Worm (Caenorhabditis elegans) whole organism, young adult: ENCODE data around the gene C47D12.2.

Experiments used
- B0019.2 ChIP-seq: fragments of 200-800 bp; sonication (Bioruptor generic); conservative IDR thresholded peaks from 2 replicates; pipeline ENCODE4 v1.3.6; 2022; ENCODE audit warnings: missing genetic modification reagents, missing genetic modification characterization, missing compliant biosample characterization
- B0035.1 ChIP-seq: sonication (generic microtip); optimal IDR thresholded peaks from 2 replicates; lab custom pipeline; 2016; ENCODE audit warnings: missing genetic modification characterization, mild to moderate bottlenecking, missing compliant biosample characterization, missing genotype, missing genetic modification reagents
- B0336.3 ChIP-seq: fragments of 200-800 bp; sonication (Bioruptor generic); IDR thresholded peaks from 2 replicates; pipeline ENCODE4 v1.3.6; 2022; ENCODE audit warnings: missing genetic modification characterization, missing compliant biosample characterization
- F10E7.11 ChIP-seq: sonication (generic microtip); optimal IDR thresholded peaks from 2 replicates; lab custom pipeline; 2017; ENCODE audit warnings: mild to moderate bottlenecking, missing genetic modification characterization, moderate library complexity, missing compliant biosample characterization
- F33H1.4 ChIP-seq: fragments of 200-800 bp; sonication (Bioruptor generic); IDR thresholded peaks from 2 replicates; pipeline ENCODE4 v1.3.6; 2022; ENCODE audit warnings: missing genetic modification reagents, missing genetic modification characterization, missing compliant biosample characterization
- F57A8.1 ChIP-seq: fragments of 200-800 bp; sonication (Bioruptor generic); optimal IDR thresholded peaks from 2 replicates; lab custom pipeline; 2018; ENCODE audit warnings: mild to moderate bottlenecking, missing genetic modification characterization, moderate library complexity, missing compliant biosample characterization
- F57C9.4 ChIP-seq: sonication (generic microtip); optimal IDR thresholded peaks from 2 replicates; lab custom pipeline; 2017; ENCODE audit warnings: mild to moderate bottlenecking, missing genetic modification characterization, missing compliant biosample characterization
- T07F8.4 ChIP-seq: sonication (generic microtip); optimal IDR thresholded peaks from 2 replicates; lab custom pipeline; 2016; ENCODE audit warnings: mild to moderate bottlenecking, missing genetic modification characterization, moderate library complexity, missing compliant biosample characterization
- atf-7 ChIP-seq: sonication (generic microtip); optimal IDR thresholded peaks from 2 replicates; lab custom pipeline; 2017; ENCODE audit warnings: mild to moderate bottlenecking, missing genetic modification characterization, missing compliant biosample characterization
- attf-3 ChIP-seq: fragments of 200-800 bp; sonication (Bioruptor generic); conservative IDR thresholded peaks from 2 replicates; pipeline ENCODE4 v1.3.6; 2022; ENCODE audit warnings: missing genetic modification reagents, missing genetic modification characterization, missing compliant biosample characterization
- attf-5 ChIP-seq: fragments of 200-800 bp; sonication (Bioruptor generic); optimal IDR thresholded peaks from 2 replicates; lab custom pipeline; 2018; ENCODE audit warnings: mild to moderate bottlenecking, missing genetic modification characterization, missing compliant biosample characterization
- bed-2 ChIP-seq: fragments of 200-800 bp; sonication (Bioruptor generic); IDR thresholded peaks from 2 replicates; pipeline ENCODE4 v1.3.6; 2022; ENCODE audit warnings: missing genetic modification reagents, missing genetic modification characterization, missing compliant biosample characterization
- cebp-1 ChIP-seq, 2 experiments: fragments of 200-800 bp in 1 of 2; sonication (Bioruptor generic) in 1 of 2; sonication (generic microtip) in 1 of 2; IDR thresholded peaks in 1 of 2; optimal IDR thresholded peaks in 1 of 2; 2 replicates each; pipeline versions ENCODE4 v1.3.6 to Lab custom; 2017 to 2022; ENCODE audit warnings: missing compliant biosample characterization in 2 of 2, missing genetic modification characterization in 2 of 2, mild to moderate bottlenecking in 1 of 2, missing genetic modification reagents in 1 of 2, moderate library complexity in 1 of 2
- ceh-40 ChIP-seq: fragments of 200-800 bp; sonication (Bioruptor generic); IDR thresholded peaks from 2 replicates; pipeline ENCODE4 v1.3.6; 2022; ENCODE audit warnings: missing genetic modification characterization, missing compliant biosample characterization
- ceh-79 ChIP-seq: sonication (generic microtip); optimal IDR thresholded peaks from 2 replicates; lab custom pipeline; 2017; ENCODE audit warnings: mild to moderate bottlenecking, missing genetic modification characterization, missing compliant biosample characterization
- ceh-91 ChIP-seq: fragments of 200-800 bp; sonication (Bioruptor generic); IDR thresholded peaks from 2 replicates; pipeline ENCODE4 v1.3.6; 2022; ENCODE audit warnings: missing genetic modification reagents, missing genetic modification characterization, missing compliant biosample characterization
- egl-18 ChIP-seq: fragments of 200-800 bp; sonication (Bioruptor generic); IDR thresholded peaks from 2 replicates; pipeline ENCODE4 v1.3.6; 2022; ENCODE audit warnings: missing genetic modification reagents, missing genetic modification characterization, missing compliant biosample characterization
- egl-44 ChIP-seq: fragments of 200-800 bp; sonication (Bioruptor generic); IDR thresholded peaks from 2 replicates; pipeline ENCODE4 v1.3.6; 2022; ENCODE audit warnings: missing genetic modification reagents, missing genetic modification characterization, missing compliant biosample characterization
- egrh-3 ChIP-seq: fragments of 200-800 bp; sonication (Bioruptor generic); IDR thresholded peaks from 2 replicates; pipeline ENCODE4 v1.3.6; 2022; ENCODE audit warnings: missing genetic modification reagents, missing genetic modification characterization, missing compliant biosample characterization
- ekl-4 ChIP-seq: fragments of 200-800 bp; sonication (Bioruptor generic); IDR thresholded peaks from 2 replicates; pipeline ENCODE4 v1.3.6; 2022; ENCODE audit warnings: missing genetic modification reagents, missing genetic modification characterization, missing compliant biosample characterization
- fkh-3 ChIP-seq: sonication (generic microtip); optimal IDR thresholded peaks from 2 replicates; lab custom pipeline; 2016; ENCODE audit warnings: mild to moderate bottlenecking, missing genetic modification characterization, missing compliant biosample characterization
- gei-17 ChIP-seq: fragments of 200-800 bp; sonication (Bioruptor generic); optimal IDR thresholded peaks from 2 replicates; lab custom pipeline; 2018; ENCODE audit warnings: mild to moderate bottlenecking, missing genetic modification characterization, missing compliant biosample characterization
- hlh-12 ChIP-seq: sonication (generic microtip); optimal IDR thresholded peaks from 2 replicates; lab custom pipeline; 2016; ENCODE audit warnings: missing genetic modification characterization, missing compliant biosample characterization
- hmg-1.2 ChIP-seq: fragments of 200-800 bp; sonication (Bioruptor generic); IDR thresholded peaks from 2 replicates; pipeline ENCODE4 v1.3.6; 2022; ENCODE audit warnings: missing genetic modification reagents, missing genetic modification characterization, missing compliant biosample characterization
- hsf-1 ChIP-seq: fragments of 200-800 bp; sonication (Bioruptor generic); IDR thresholded peaks from 2 replicates; pipeline ENCODE4 v1.3.6; 2022; ENCODE audit warnings: missing genetic modification reagents, missing genetic modification characterization, missing compliant biosample characterization
- let-526 ChIP-seq: fragments of 200-800 bp; sonication (Bioruptor generic); IDR thresholded peaks from 2 replicates; pipeline ENCODE4 v1.3.6; 2022; ENCODE audit warnings: missing genetic modification reagents, missing genetic modification characterization, missing compliant biosample characterization
- lir-1 ChIP-seq: fragments of 200-800 bp; sonication (Bioruptor generic); conservative IDR thresholded peaks from 2 replicates; pipeline ENCODE4 v1.3.6; 2022; ENCODE audit warnings: missing genetic modification reagents, missing genetic modification characterization, missing compliant biosample characterization
- madf-10 ChIP-seq: sonication (generic microtip); optimal IDR thresholded peaks from 2 replicates; lab custom pipeline; 2016; ENCODE audit warnings: mild to moderate bottlenecking, missing genetic modification characterization, missing compliant biosample characterization
- madf-3 ChIP-seq: fragments of 200-800 bp; sonication (Bioruptor generic); IDR thresholded peaks from 2 replicates; pipeline ENCODE4 v1.3.6; 2022; ENCODE audit warnings: missing genetic modification reagents, missing genetic modification characterization, missing compliant biosample characterization
- mes-4 ChIP-seq: sonication (generic microtip); optimal IDR thresholded peaks from 2 replicates; lab custom pipeline; 2016; ENCODE audit warnings: missing genotype, missing genetic modification characterization, missing compliant biosample characterization
- nfya-1 ChIP-seq: sonication (generic microtip); optimal IDR thresholded peaks from 2 replicates; lab custom pipeline; 2017; ENCODE audit warnings: antibody characterized with exemption, missing compliant biosample characterization, missing genetic modification characterization, borderline replicate concordance; ENCODE audit not compliant: insufficient read depth
- nfya-2 ChIP-seq: fragments of 200-800 bp; sonication (Bioruptor generic); IDR thresholded peaks from 2 replicates; pipeline ENCODE4 v1.3.6; 2022; ENCODE audit warnings: missing genetic modification reagents, missing genetic modification characterization, missing compliant biosample characterization
- nfyb-1 ChIP-seq: fragments of 200-800 bp; sonication (Bioruptor generic); IDR thresholded peaks from 2 replicates; pipeline ENCODE4 v1.3.6; 2022; ENCODE audit warnings: missing genetic modification reagents, missing genetic modification characterization, missing compliant biosample characterization
- nhr-80 ChIP-seq: sonication (generic microtip); optimal IDR thresholded peaks from 2 replicates; lab custom pipeline; 2016; ENCODE audit warnings: missing genetic modification characterization, missing compliant biosample characterization
- pbrm-1 ChIP-seq: fragments of 200-800 bp; sonication (Bioruptor generic); IDR thresholded peaks from 2 replicates; pipeline ENCODE4 v1.3.6; 2022; ENCODE audit warnings: missing genetic modification reagents, missing genetic modification characterization, missing compliant biosample characterization
- pha-4 ChIP-seq: fragments of 150-350 bp; sonication (generic microtip); optimal IDR thresholded peaks from 2 replicates; lab custom pipeline; 2014; ENCODE audit warnings: missing biosample characterization, missing genetic modification reagents, missing genetic modification characterization
- sdz-38 ChIP-seq: sonication (generic microtip); optimal IDR thresholded peaks from 2 replicates; lab custom pipeline; 2016; ENCODE audit warnings: missing genotype, missing genetic modification characterization, missing compliant biosample characterization
- snpc-1.1 ChIP-seq: sonication (generic microtip); optimal IDR thresholded peaks from 2 replicates; lab custom pipeline; 2017; ENCODE audit warnings: missing genetic modification characterization, mild to moderate bottlenecking, missing compliant biosample characterization, antibody characterized with exemption, moderate library complexity, missing genotype, missing genetic modification reagents; ENCODE audit not compliant: insufficient read depth
- somi-1 ChIP-seq: fragments of 200-800 bp; sonication (Bioruptor generic); optimal IDR thresholded peaks from 2 replicates; lab custom pipeline; 2018; ENCODE audit warnings: mild to moderate bottlenecking, missing genetic modification characterization, missing compliant biosample characterization
- sptf-2 ChIP-seq: fragments of 200-800 bp; sonication (Bioruptor generic); optimal IDR thresholded peaks from 2 replicates; lab custom pipeline; 2018; ENCODE audit warnings: mild to moderate bottlenecking, missing genetic modification characterization, missing compliant biosample characterization
- tbx-9 ChIP-seq: sonication (generic microtip); optimal IDR thresholded peaks from 2 replicates; lab custom pipeline; 2016; ENCODE audit warnings: borderline replicate concordance, missing genetic modification characterization, inconsistent platforms, missing compliant biosample characterization
- unc-62 ChIP-seq: fragments of 150-350 bp; optimal IDR thresholded peaks from 2 replicates; lab custom pipeline; 2014; ENCODE audit warnings: missing biosample characterization, missing genetic modification reagents, missing genetic modification characterization
- xnd-1 ChIP-seq: sonication (generic microtip); optimal IDR thresholded peaks from 2 replicates; lab custom pipeline; 2016; ENCODE audit warnings: missing genotype, missing genetic modification reagents, missing genetic modification characterization, missing compliant biosample characterization
- zim-3 ChIP-seq: sonication (generic microtip); optimal IDR thresholded peaks from 2 replicates; lab custom pipeline; 2017; ENCODE audit warnings: mild to moderate bottlenecking, missing genetic modification characterization, moderate library complexity, missing compliant biosample characterization
- ztf-25 ChIP-seq: fragments of 200-800 bp; sonication (Bioruptor generic); IDR thresholded peaks from 2 replicates; pipeline ENCODE4 v1.3.6; 2022; ENCODE audit warnings: missing genetic modification reagents, missing genetic modification characterization, missing compliant biosample characterization
- ztf-28 ChIP-seq: fragments of 200-800 bp; sonication (Bioruptor generic); IDR thresholded peaks from 2 replicates; pipeline ENCODE4 v1.3.6; 2022; ENCODE audit warnings: missing genetic modification reagents, missing genetic modification characterization, missing compliant biosample characterization
- ztf-3 ChIP-seq: fragments of 200-800 bp; sonication (Bioruptor generic); optimal IDR thresholded peaks from 2 replicates; lab custom pipeline; 2018; ENCODE audit warnings: mild to moderate bottlenecking, missing genetic modification characterization, missing compliant biosample characterization

C47D12.2 gene

DNA sequence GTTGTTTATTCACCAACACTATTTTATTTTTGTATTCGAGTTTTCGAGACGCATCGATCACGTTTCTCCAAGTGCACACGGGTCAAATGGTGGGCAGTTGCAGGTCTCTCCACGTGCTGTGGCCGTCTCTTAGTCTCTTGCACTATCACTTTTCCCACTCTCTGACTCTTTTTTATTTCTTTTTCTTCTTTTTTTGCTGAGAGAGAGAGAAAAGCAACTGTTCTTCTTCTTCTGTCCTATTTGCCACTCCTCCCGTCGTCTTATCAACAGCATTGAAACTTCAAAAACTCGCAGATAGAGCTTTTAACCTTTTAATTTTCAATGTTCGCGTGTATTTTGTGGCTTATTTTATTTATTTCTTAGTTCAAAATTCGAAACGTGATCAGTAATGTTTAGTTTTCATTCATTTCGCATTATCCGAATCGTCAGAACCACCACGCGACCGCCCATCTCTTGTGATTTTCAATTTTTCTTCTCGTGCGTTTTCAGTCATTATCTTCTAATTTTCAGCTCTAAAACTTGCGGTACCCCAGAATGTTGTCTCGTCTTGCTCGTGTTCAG lies 52.5 kb downstream of the C47D12.2 start, which contains the start of gene alh-8 (continued):
- 0 out of 2 replicates have a peak, but pooled peaks have one; percentile 50 for TF ChIP-seq nfyb-1 (GFP tag; lab: Robert Waterston, UW)
- peak; percentile 80 for TF ChIP-seq madf-3 (GFP tag; lab: Robert Waterston, UW)
- TF ChIP-seq egrh-3: no peak
- no peak for TF ChIP-seq hlh-12 (tag; lab: Kevin White, UChicago)
- peak; percentile 88 for TF ChIP-seq nhr-80 (tag; lab: Kevin White, UChicago)
- TF ChIP-seq ztf-28: no peak
- peak; percentile 61 for TF ChIP-seq atf-7 (tag; lab: Kevin White, UChicago)
- TF ChIP-seq sdz-38 (tag; lab: Kevin White, UChicago): no peak
- TF ChIP-seq let-526 (GFP tag; lab: Robert Waterston, UW): no peak
- peak; percentile 22 for TF ChIP-seq madf-10
- no peak for TF ChIP-seq F57A8.1 (GFP tag; lab: Kevin White, UChicago)
- no peak for TF ChIP-seq egl-18 (GFP tag; lab: Robert Waterston, UW)
- no peak for TF ChIP-seq xnd-1
- TF ChIP-seq tbx-9 (tag; lab: Kevin White, UChicago): no peak
- TF ChIP-seq F33H1.4 (GFP tag; lab: Robert Waterston, UW): no peak
- peak; percentile 33; the same call in 1 of the 2 replicates for TF ChIP-seq hmg-1.2 (GFP tag; lab: Robert Waterston, UW)
- TF ChIP-seq lir-1: 0 out of 2 replicates have a peak, but pooled peaks have one; percentile 30
- peak; percentile 48 for TF ChIP-seq attf-5 (GFP tag; lab: Kevin White, UChicago)
- TF ChIP-seq ceh-79 (tag; lab: Kevin White, UChicago): no peak
- TF ChIP-seq nfya-1 (tag; lab: Kevin White, UChicago): no peak
- no peak for TF ChIP-seq bed-2 (GFP tag; lab: Robert Waterston, UW)
- TF ChIP-seq sptf-2 (GFP tag; lab: Kevin White, UChicago): no peak
- no peak for TF ChIP-seq pha-4
- TF ChIP-seq gei-17 (GFP tag; lab: Kevin White, UChicago): peak; percentile 30
- peak; percentile 68 for TF ChIP-seq somi-1 (GFP tag; lab: Kevin White, UChicago)
- 0 out of 2 replicates have a peak, but pooled peaks have one; percentile 20 for TF ChIP-seq attf-3 (GFP tag; lab: Robert Waterston, UW)
- TF ChIP-seq hsf-1 (GFP tag; lab: Robert Waterston, UW): no peak; the same call in 1 of the 2 replicates
- TF ChIP-seq B0019.2 (GFP tag; lab: Robert Waterston, UW): no peak
- TF ChIP-seq snpc-1.1: no peak
- no peak for TF ChIP-seq ztf-25 (GFP tag; lab: Robert Waterston, UW)
- TF ChIP-seq ekl-4 (GFP tag; lab: Robert Waterston, UW): peak; percentile 63
- TF ChIP-seq unc-62: no peak
- no peak; the same call in 1 of the 2 replicates for TF ChIP-seq B0336.3 (GFP tag; lab: Robert Waterston, UW)
- no peak for TF ChIP-seq ztf-3 (GFP tag; lab: Kevin White, UChicago)
- no peak for TF ChIP-seq zim-3 (tag; lab: Kevin White, UChicago)
- no peak for TF ChIP-seq fkh-3 (tag; lab: Kevin White, UChicago)
- peak; percentile 51 for TF ChIP-seq F10E7.11 (tag; lab: Kevin White, UChicago)
- TF ChIP-seq egl-44 (GFP tag; lab: Robert Waterston, UW): no peak
- TF ChIP-seq mes-4 (tag; lab: Kevin White, UChicago): no peak
- TF ChIP-seq pbrm-1: 0 out of 2 replicates have a peak, but pooled peaks have one; percentile 9
- no peak for TF ChIP-seq ceh-40 (GFP tag; lab: Robert Waterston, UW)
- no peak for TF ChIP-seq ceh-91 (GFP tag; lab: Robert Waterston, UW)
- no peak for TF ChIP-seq F57C9.4 (tag; lab: Kevin White, UChicago)
- no peak for TF ChIP-seq nfya-2 (GFP tag; lab: Robert Waterston, UW)
- no peak; the same call in 1 of the 2 replicates for TF ChIP-seq cebp-1 (GFP tag; IDR thresholded peaks at IDR 0.05; lab: Robert Waterston, UW)
- TF ChIP-seq cebp-1 (tag; optimal IDR thresholded peaks at IDR 0.05; lab: Kevin White, UChicago): peak; percentile 61
- TF ChIP-seq T07F8.4 (tag; lab: Kevin White, UChicago): no peak
- no peak for TF ChIP-seq B0035.1 (tag; lab: Kevin White, UChicago)
